Fruit fly (Drosophila melanogaster): ENCODE results near the gene CG31211.

CG31211 gene

DNA sequence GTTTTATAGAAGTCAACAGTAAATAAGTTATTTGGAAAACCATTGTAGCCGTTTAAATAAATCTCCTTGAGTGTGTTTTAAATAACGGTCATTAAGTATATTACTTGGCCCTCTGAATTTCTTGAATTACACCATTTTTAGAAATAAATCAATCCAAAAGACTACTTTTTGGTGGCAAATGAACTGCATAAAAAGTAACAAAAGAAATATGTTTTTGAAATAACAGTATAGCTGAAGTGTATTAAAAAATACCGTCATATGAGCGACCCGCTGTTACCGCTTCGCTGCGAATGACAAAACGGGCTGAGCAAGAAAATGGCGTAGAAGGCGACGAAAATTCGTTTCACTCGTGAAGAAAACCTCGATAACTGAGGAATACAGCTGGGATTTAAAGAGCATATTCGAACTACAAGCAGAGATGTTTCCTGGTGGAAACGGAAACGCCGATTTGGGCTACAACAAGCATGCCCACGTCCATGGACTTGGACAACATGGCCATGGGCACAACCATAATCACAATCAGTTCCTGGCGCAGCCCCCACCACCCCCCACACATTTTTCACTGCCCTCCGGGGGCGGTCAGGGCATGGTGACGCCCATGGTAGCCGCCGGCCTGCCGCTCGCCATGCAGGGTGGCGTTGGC, at the start of gene CG31211:
Gene CG31211 (plus strand): TSS at position 294 of the 643 bp plus-strand sequence.
- TF ChIP-seq CG5204 (GFP tag; optimal IDR thresholded peaks at IDR 0.05) (peak; percentile 16), Hr96 (GFP tag; optimal IDR thresholded peaks at IDR 0.05) (no peak), Crg-1 (GFP tag; optimal IDR thresholded peaks at IDR 0.05) (no peak), kay (GFP tag; ENCODE audit: borderline replicate concordance) (no peak), pad (GFP tag; optimal IDR thresholded peaks at IDR 0.05) (no peak), cic (GFP tag; optimal IDR thresholded peaks at IDR 0.05) (no peak), Mnt (GFP tag; optimal IDR thresholded peaks at IDR 0.05) (no peak), ovo (GFP tag; optimal IDR thresholded peaks at IDR 0.05) (peak; percentile 35), CG33017 (tag; optimal IDR thresholded peaks at IDR 0.05) (no peak)

DNA sequence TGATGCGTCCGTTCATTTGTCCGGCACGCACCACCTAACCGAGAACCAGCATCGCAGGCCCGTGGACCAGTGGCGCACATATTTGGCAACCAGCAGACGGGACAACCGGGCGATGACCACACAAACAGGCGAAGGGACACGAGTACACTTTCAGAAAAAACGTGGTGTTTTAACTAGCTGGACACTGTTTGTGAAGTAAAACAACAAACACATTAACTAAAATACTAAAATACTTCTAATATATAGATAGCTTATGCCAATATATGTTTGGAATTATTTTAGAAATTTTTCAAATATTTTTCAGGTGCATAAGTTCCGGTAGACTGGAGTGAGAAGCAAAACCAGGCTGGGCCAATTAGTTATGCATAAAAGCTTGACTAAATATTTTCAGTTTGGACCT, 46.6 kb upstream of the CG31211 start:
- TF ChIP-seq Mnt (GFP tag; optimal IDR thresholded peaks at IDR 0.05) (no peak), cnc (optimal IDR thresholded peaks at IDR 0.05) (no peak), cic (GFP tag; optimal IDR thresholded peaks at IDR 0.05) (no peak), CG7101 (tag; optimal IDR thresholded peaks at IDR 0.05) (no peak), pad (GFP tag; optimal IDR thresholded peaks at IDR 0.05) (no peak), CG14711 (tag; optimal IDR thresholded peaks at IDR 0.05) (no peak), CG12768 (GFP tag; optimal IDR thresholded peaks at IDR 0.05) (no peak), CG5204 (GFP tag; optimal IDR thresholded peaks at IDR 0.05) (no peak), ovo (GFP tag; optimal IDR thresholded peaks at IDR 0.05) (no peak), Crg-1 (GFP tag; optimal IDR thresholded peaks at IDR 0.05) (no peak), CG1620 (GFP tag; optimal IDR thresholded peaks at IDR 0.05) (no peak), toe (GFP tag; optimal IDR thresholded peaks at IDR 0.05) (no peak), bab1 (GFP tag; optimal IDR thresholded peaks at IDR 0.05) (no peak), Hr96 (GFP tag; optimal IDR thresholded peaks at IDR 0.05) (no peak), tj (GFP tag; optimal IDR thresholded peaks at IDR 0.05) (no peak), CG33017 (tag; optimal IDR thresholded peaks at IDR 0.05) (no peak)

- TF ChIP-seq pad (GFP tag; optimal IDR thresholded peaks at IDR 0.05) (no peak), kay (GFP tag; ENCODE audit: borderline replicate concordance) (no peak), Crg-1 (GFP tag; optimal IDR thresholded peaks at IDR 0.05) (no peak), tj (GFP tag; optimal IDR thresholded peaks at IDR 0.05) (no peak), CG7045 (GFP tag; optimal IDR thresholded peaks at IDR 0.05) (no peak), CG1620 (GFP tag; optimal IDR thresholded peaks at IDR 0.05) (no peak), CG12768 (GFP tag; optimal IDR thresholded peaks at IDR 0.05) (no peak), CG7101 (tag; optimal IDR thresholded peaks at IDR 0.05) (no peak)
Observed at dm6 chr3R:11920605-11921004, 28.9 kb upstream of the CG31211 start.

- TF ChIP-seq CG11617 (GFP tag; optimal IDR thresholded peaks at IDR 0.05) (no peak), Hr96 (GFP tag; optimal IDR thresholded peaks at IDR 0.05) (no peak)
Observed at dm6 chr3R:11930962-11931361, 18.5 kb upstream of the CG31211 start, which contains the start of gene CG14731. Gene CG14731 (plus strand): TSS chr3R:11931262.

DNA sequence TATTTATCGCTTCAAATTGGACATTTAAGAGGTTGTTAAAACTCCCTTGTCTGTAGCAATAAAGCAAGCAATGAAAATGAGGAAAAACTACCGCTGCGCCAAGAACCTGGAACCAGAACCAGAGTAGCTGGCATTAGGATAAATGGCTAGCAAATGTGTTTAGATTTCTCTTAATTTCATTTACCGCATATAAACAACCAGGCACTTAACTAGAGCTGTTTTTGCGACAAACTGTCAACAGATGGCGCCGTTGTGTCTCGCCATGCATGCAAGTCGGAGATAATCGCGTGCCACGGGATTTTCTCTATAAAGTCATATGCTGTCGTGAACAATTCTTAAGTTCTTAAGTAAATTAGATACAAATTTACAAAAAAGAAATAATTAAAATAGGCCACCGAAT, 15.6 kb upstream of the CG31211 start:
- no peak for TF ChIP-seq kay (GFP tag; ENCODE audit: borderline replicate concordance)

DNA sequence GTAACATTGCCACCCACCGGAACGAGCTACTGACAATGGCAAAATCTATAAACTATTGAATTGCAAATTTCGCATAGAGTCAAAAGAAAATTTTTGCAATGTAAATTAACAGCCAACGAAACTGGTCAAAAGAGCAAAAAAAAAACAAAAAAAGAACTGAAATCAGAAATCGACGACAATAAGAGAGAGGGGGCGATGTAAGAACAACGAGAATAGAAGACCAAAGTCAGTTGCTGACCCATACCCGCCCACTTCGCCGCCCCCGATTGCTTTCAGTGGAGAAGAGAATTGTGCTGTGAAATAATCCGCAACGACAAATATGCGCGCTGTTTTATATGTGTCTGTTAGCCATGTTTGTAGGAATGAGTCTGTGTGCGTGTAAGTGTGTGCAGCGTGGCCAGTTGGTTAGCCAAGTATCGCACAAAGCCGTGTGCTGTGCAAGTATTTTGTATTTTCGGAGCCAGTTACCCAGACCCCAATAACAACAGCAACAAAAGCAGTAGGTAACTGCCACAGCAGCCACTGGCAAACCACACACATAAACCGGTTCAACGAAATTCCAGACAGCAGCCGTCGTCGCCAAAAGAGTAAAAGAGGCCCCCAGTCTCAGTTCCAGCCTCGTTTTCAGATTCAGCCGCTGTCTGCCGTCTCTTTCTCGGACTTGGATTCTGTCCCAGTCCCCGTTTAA, 11.9 kb upstream of the CG31211 start:
- TF ChIP-seq ovo (GFP tag; optimal IDR thresholded peaks at IDR 0.05) (no peak), bab1 (GFP tag; optimal IDR thresholded peaks at IDR 0.05) (no peak), CG7045 (GFP tag; optimal IDR thresholded peaks at IDR 0.05) (no peak), cnc (optimal IDR thresholded peaks at IDR 0.05) (no peak), CG11617 (GFP tag; optimal IDR thresholded peaks at IDR 0.05) (no peak), CG12768 (GFP tag; optimal IDR thresholded peaks at IDR 0.05) (no peak), CG7101 (tag; optimal IDR thresholded peaks at IDR 0.05) (no peak), Clk (GFP tag; optimal IDR thresholded peaks at IDR 0.05) (no peak), kay (GFP tag; ENCODE audit: borderline replicate concordance) (no peak), cic (GFP tag; optimal IDR thresholded peaks at IDR 0.05) (no peak), Mnt (GFP tag; optimal IDR thresholded peaks at IDR 0.05) (no peak), CG14711 (tag; optimal IDR thresholded peaks at IDR 0.05) (no peak), Hr96 (GFP tag; optimal IDR thresholded peaks at IDR 0.05) (no peak), tj (GFP tag; optimal IDR thresholded peaks at IDR 0.05) (no peak), Crg-1 (GFP tag; optimal IDR thresholded peaks at IDR 0.05) (no peak), pad (GFP tag; optimal IDR thresholded peaks at IDR 0.05) (no peak), toe (GFP tag; optimal IDR thresholded peaks at IDR 0.05) (no peak)

- TF ChIP-seq pad (GFP tag; optimal IDR thresholded peaks at IDR 0.05) (no peak), CG1620 (GFP tag; optimal IDR thresholded peaks at IDR 0.05) (no peak), bab1 (GFP tag; optimal IDR thresholded peaks at IDR 0.05) (no peak), cnc (optimal IDR thresholded peaks at IDR 0.05) (no peak), cic (GFP tag; optimal IDR thresholded peaks at IDR 0.05) (no peak), CG11617 (GFP tag; optimal IDR thresholded peaks at IDR 0.05) (no peak), kay (GFP tag; ENCODE audit: borderline replicate concordance) (no peak), ovo (GFP tag; optimal IDR thresholded peaks at IDR 0.05) (no peak), Hr96 (GFP tag; optimal IDR thresholded peaks at IDR 0.05) (no peak), CG5204 (GFP tag; optimal IDR thresholded peaks at IDR 0.05) (no peak), Mnt (GFP tag; optimal IDR thresholded peaks at IDR 0.05) (no peak), CG7045 (GFP tag; optimal IDR thresholded peaks at IDR 0.05) (no peak), CG7101 (tag; optimal IDR thresholded peaks at IDR 0.05) (no peak), Crg-1 (GFP tag; optimal IDR thresholded peaks at IDR 0.05) (no peak), Clk (GFP tag; optimal IDR thresholded peaks at IDR 0.05) (no peak), CG12768 (GFP tag; optimal IDR thresholded peaks at IDR 0.05) (no peak), CG14711 (tag; optimal IDR thresholded peaks at IDR 0.05) (no peak), tj (GFP tag; optimal IDR thresholded peaks at IDR 0.05) (no peak), CG33017 (tag; optimal IDR thresholded peaks at IDR 0.05) (no peak), toe (GFP tag; optimal IDR thresholded peaks at IDR 0.05) (no peak)
Observed at dm6 chr3R:11941116-11941515, 8.4 kb upstream of the CG31211 start.
